Worm (Caenorhabditis elegans): ENCODE measurements around the gene srg-56.

DNA sequence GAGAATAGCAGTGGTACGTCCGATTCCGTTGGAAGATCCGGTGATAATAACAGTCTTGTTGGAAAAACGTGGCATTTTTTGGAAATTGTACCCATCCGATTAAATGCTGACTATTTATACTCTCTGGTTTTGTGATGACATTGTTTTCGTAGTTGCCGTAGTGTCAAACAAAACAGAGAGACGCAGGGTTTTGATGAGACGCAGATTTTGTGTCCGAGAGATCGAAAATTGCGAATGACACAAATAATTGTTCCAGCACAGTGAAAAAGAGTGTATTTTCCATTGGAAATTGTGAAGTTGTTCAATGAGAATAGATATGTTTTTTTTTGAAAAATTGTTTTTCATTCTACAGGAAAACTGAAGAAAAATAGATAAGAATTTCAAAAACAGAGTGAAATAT, 25.0 kb upstream of the srg-56 start, which contains the start of gene R05D8.7:
- no peak for TF ChIP-seq ztf-29 (GFP tag; IDR thresholded peaks at IDR 0.05)
- TF ChIP-seq ztf-23 (GFP tag; IDR thresholded peaks at IDR 0.05): no peak
- TF ChIP-seq cog-1 (tag; optimal IDR thresholded peaks at IDR 0.05): no peak

All from whole organism, midembryonic.